Worm (Caenorhabditis elegans): ENCODE results near the gene B0361.4.

Gene B0361.4

DNA sequence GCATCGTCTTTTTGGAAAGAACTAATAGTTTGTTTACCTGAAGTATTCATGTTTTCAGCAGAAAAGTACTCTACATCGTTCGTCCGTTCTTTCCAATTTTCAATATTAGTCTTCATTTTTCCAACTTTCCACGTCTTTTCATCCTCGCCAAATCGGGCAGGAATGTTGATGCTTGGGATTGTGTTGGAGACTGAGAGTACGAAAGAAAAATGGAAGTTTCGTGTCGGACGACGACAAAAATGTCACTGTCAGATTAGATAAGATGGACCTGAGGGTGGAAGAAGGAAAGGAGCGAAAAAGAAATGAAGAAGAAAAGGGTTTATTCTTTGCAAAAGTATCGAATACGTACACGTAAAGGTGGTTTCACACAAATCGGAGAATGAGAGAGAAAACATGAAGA lies 39.3 kb downstream of the B0361.4 start:
- TF ChIP-seq lin-1 (GFP tag; IDR thresholded peaks at IDR 0.05) (no peak), ama-1 (optimal IDR thresholded peaks at IDR 0.05) (peak; percentile 78)

ce11 chrIII:7299466-7299865 lies 40.7 kb downstream of the B0361.4 start, which contains the start of the genes B0361.14 and B0361.9:
B0361.14 (minus strand) TSS chrIII:7299531.
B0361.9 (minus strand) TSS chrIII:7299631.
- TF ChIP-seq F44E2.7 (GFP tag; IDR thresholded peaks at IDR 0.05): no peak
- TF ChIP-seq egl-43 (GFP tag; IDR thresholded peaks at IDR 0.05): no peak
- TF ChIP-seq duxl-1 (tag; optimal IDR thresholded peaks at IDR 0.05; ENCODE audit: poor library complexity): no peak
- no peak for TF ChIP-seq pha-4 (GFP tag; IDR thresholded peaks at IDR 0.05)
- no peak for TF ChIP-seq pha-4 (tag; optimal IDR thresholded peaks at IDR 0.05)
- no peak for TF ChIP-seq F10B5.3 (tag; optimal IDR thresholded peaks at IDR 0.05)
- no peak for TF ChIP-seq lin-38 (GFP tag; IDR thresholded peaks at IDR 0.05)
- peak; percentile 80 for TF ChIP-seq nhr-25 (tag; optimal IDR thresholded peaks at IDR 0.05; ENCODE audit: borderline replicate concordance, insufficient read depth)
- TF ChIP-seq nhr-102 (tag; optimal IDR thresholded peaks at IDR 0.05): no peak
- TF ChIP-seq T20F7.1 (GFP tag; optimal IDR thresholded peaks at IDR 0.05): no peak
- no peak for TF ChIP-seq Y5F2A.4 (GFP tag; optimal IDR thresholded peaks at IDR 0.05)
- TF ChIP-seq nhr-28 (tag; optimal IDR thresholded peaks at IDR 0.05): peak; percentile 27
- TF ChIP-seq ctbp-1 (GFP tag; IDR thresholded peaks at IDR 0.05): no peak
- no peak for TF ChIP-seq ceh-32 (tag; optimal IDR thresholded peaks at IDR 0.05; ENCODE audit: poor library complexity)
- no peak for TF ChIP-seq lin-15B (tag; optimal IDR thresholded peaks at IDR 0.05)
- TF ChIP-seq saeg-2 (GFP tag; IDR thresholded peaks at IDR 0.05): no peak
- no peak for TF ChIP-seq mxl-2 (GFP tag; conservative IDR thresholded peaks at IDR 0.05)
- TF ChIP-seq nhr-42 (GFP tag; IDR thresholded peaks at IDR 0.05): no peak
- no peak for TF ChIP-seq spr-1 (tag; optimal IDR thresholded peaks at IDR 0.05)
- TF ChIP-seq aha-1 (tag): peak; percentile 71
- TF ChIP-seq hmg-1.1 (GFP tag; IDR thresholded peaks at IDR 0.05): 0 out of 2 replicates have a peak, but pooled peaks have one; percentile 19
- no peak for TF ChIP-seq ceh-82 (tag; optimal IDR thresholded peaks at IDR 0.05)
- TF ChIP-seq mep-1 (tag; optimal IDR thresholded peaks at IDR 0.05): no peak
- peak; percentile 27 for TF ChIP-seq mes-2 (tag; optimal IDR thresholded peaks at IDR 0.05; ENCODE audit: poor library complexity, severe bottlenecking)
- no peak for TF ChIP-seq nhr-76 (tag; optimal IDR thresholded peaks at IDR 0.05)
- no peak for TF ChIP-seq zip-11 (GFP tag; IDR thresholded peaks at IDR 0.05)
- TF ChIP-seq mdl-1 (tag; optimal IDR thresholded peaks at IDR 0.05): peak in 1 of 2 experiments; percentile 14
- TF ChIP-seq unc-130 (GFP tag; optimal IDR thresholded peaks at IDR 0.05): no peak
- no peak for TF ChIP-seq cey-2 (tag; optimal IDR thresholded peaks at IDR 0.05; ENCODE audit: borderline replicate concordance, insufficient read depth)
- peak; percentile 11 for TF ChIP-seq mxl-3 (GFP tag; optimal IDR thresholded peaks at IDR 0.05)

ce11 chrIII:7300169-7300568 lies 41.4 kb downstream of the B0361.4 start:
- TF ChIP-seq dmd-6 (GFP tag; IDR thresholded peaks at IDR 0.05) (peak; percentile 40; the same call in 1 of the 2 replicates), arid-1 (GFP tag; conservative IDR thresholded peaks at IDR 0.05) (no peak), ceh-32 (tag; optimal IDR thresholded peaks at IDR 0.05; ENCODE audit: poor library complexity) (no peak), nhr-11 (tag; optimal IDR thresholded peaks at IDR 0.05) (no peak), nhr-28 (tag; optimal IDR thresholded peaks at IDR 0.05) (peak; percentile 84), hlh-11 (tag; optimal IDR thresholded peaks at IDR 0.05) (peak; percentile 63), fkh-10 (GFP tag; optimal IDR thresholded peaks at IDR 0.05) (no peak), Y105C5A.15 (GFP tag; IDR thresholded peaks at IDR 0.05) (no peak), ztf-11 (tag; optimal IDR thresholded peaks at IDR 0.05) (no peak), tra-1 (GFP tag; IDR thresholded peaks at IDR 0.05) (0 out of 2 replicates have a peak, but pooled peaks have one; percentile 10), egl-43 (GFP tag; IDR thresholded peaks at IDR 0.05) (no peak), nhr-48 (tag; optimal IDR thresholded peaks at IDR 0.05) (peak; percentile 52), zag-1 (tag; optimal IDR thresholded peaks at IDR 0.05) (no peak), hlh-30 (tag; optimal IDR thresholded peaks at IDR 0.05; ENCODE audit: insufficient read depth) (peak; percentile 79), gei-8 (GFP tag; optimal IDR thresholded peaks at IDR 0.05) (no peak), D1046.2 (GFP tag; IDR thresholded peaks at IDR 0.05) (no peak), mep-1 (tag; optimal IDR thresholded peaks at IDR 0.05) (peak; percentile 41), daf-16 (GFP tag; optimal IDR thresholded peaks at IDR 0.05) (no peak), daf-16 (tag; optimal IDR thresholded peaks at IDR 0.05) (no peak), lsy-2 (tag; optimal IDR thresholded peaks at IDR 0.05) (peak in 1 of 2 experiments; percentile 54), mdl-1 (tag; optimal IDR thresholded peaks at IDR 0.05) (peak in 1 of 2 experiments; percentile 72), saeg-2 (GFP tag; IDR thresholded peaks at IDR 0.05) (no peak)
